Worm (Caenorhabditis elegans) whole organism, mixed stage, embryonic: ENCODE results near the gene fbxb-65.

ENCODE experiments used
- M03D4.4 ChIP-seq: sonication (generic microtip); optimal IDR thresholded peaks from 2 replicates; lab custom pipeline; 2017; ENCODE audit warnings: mild to moderate bottlenecking, missing genetic modification characterization, missing compliant biosample characterization
- bed-3 ChIP-seq: fragments of 200-800 bp; sonication (Bioruptor generic); optimal IDR thresholded peaks from 3 replicates; lab custom pipeline; 2018; ENCODE audit warnings: mild to moderate bottlenecking, missing genetic modification characterization, moderate library complexity, missing compliant biosample characterization
- blmp-1 ChIP-seq: fragments of 150-350 bp; optimal IDR thresholded peaks from 2 replicates; lab custom pipeline; 2014; ENCODE audit warnings: missing biosample characterization, missing genetic modification characterization
- ceh-39 ChIP-seq: fragments of 150-350 bp; optimal IDR thresholded peaks from 2 replicates; lab custom pipeline; 2014; ENCODE audit warnings: missing biosample characterization, missing genetic modification characterization
- ceh-43 ChIP-seq: fragments of 200-800 bp; sonication (Bioruptor generic); optimal IDR thresholded peaks from 2 replicates; lab custom pipeline; 2018; ENCODE audit warnings: mild to moderate bottlenecking, missing genetic modification characterization, moderate library complexity, missing compliant biosample characterization
- ceh-83 ChIP-seq: fragments of 200-800 bp; sonication (Bioruptor generic); optimal IDR thresholded peaks from 2 replicates; lab custom pipeline; 2018; ENCODE audit warnings: mild to moderate bottlenecking, missing genetic modification characterization, missing compliant biosample characterization
- cnd-1 ChIP-seq: fragments of 200-800 bp; sonication (Bioruptor generic); optimal IDR thresholded peaks from 2 replicates; lab custom pipeline; 2018; ENCODE audit warnings: mild to moderate bottlenecking, missing genetic modification characterization, missing compliant biosample characterization
- elt-1 ChIP-seq: sonication (generic microtip); optimal IDR thresholded peaks from 2 replicates; lab custom pipeline; 2017; ENCODE audit warnings: missing genetic modification characterization, mild to moderate bottlenecking, missing compliant biosample characterization, antibody characterized with exemption, moderate library complexity, borderline replicate concordance; ENCODE audit not compliant: insufficient read depth
- flh-1 ChIP-seq: fragments of 200-800 bp; sonication (Bioruptor generic); optimal IDR thresholded peaks from 2 replicates; lab custom pipeline; 2018; ENCODE audit warnings: mild to moderate bottlenecking, missing genetic modification characterization, moderate library complexity, missing compliant biosample characterization
- hlh-1 ChIP-seq: fragments of 150-350 bp; optimal IDR thresholded peaks from 2 replicates; lab custom pipeline; 2014; ENCODE audit warnings: missing biosample characterization, missing genetic modification reagents, missing genetic modification characterization
- lin-13 ChIP-seq: fragments of 150-350 bp; optimal IDR thresholded peaks from 2 replicates; lab custom pipeline; 2014; ENCODE audit warnings: missing biosample characterization, missing genetic modification characterization
- lin-32 ChIP-seq: fragments of 200-800 bp; sonication (Bioruptor generic); optimal IDR thresholded peaks from 2 replicates; lab custom pipeline; 2018; ENCODE audit warnings: mild to moderate bottlenecking, missing genetic modification characterization, missing compliant biosample characterization
- lsy-2 ChIP-seq: fragments of 150-350 bp; optimal IDR thresholded peaks from 2 replicates; lab custom pipeline; 2014; ENCODE audit warnings: missing biosample characterization, missing genetic modification characterization
- mab-5 ChIP-seq: fragments of 150-350 bp; optimal IDR thresholded peaks from 2 replicates; lab custom pipeline; 2014; ENCODE audit warnings: missing biosample characterization, missing genetic modification characterization
- mep-1 ChIP-seq: fragments of 150-350 bp; optimal IDR thresholded peaks from 2 replicates; lab custom pipeline; 2017; ENCODE audit warnings: missing biosample characterization, missing genetic modification reagents, missing genetic modification characterization, inconsistent platforms
- mls-2 ChIP-seq: sonication (generic microtip); optimal IDR thresholded peaks from 2 replicates; lab custom pipeline; 2016; ENCODE audit warnings: mild to moderate bottlenecking, missing genetic modification characterization, moderate library complexity, missing compliant biosample characterization
- nhr-12 ChIP-seq: fragments of 150-350 bp; optimal IDR thresholded peaks from 2 replicates; lab custom pipeline; 2014; ENCODE audit warnings: missing biosample characterization, missing genetic modification characterization
- nhr-2 ChIP-seq: fragments of 150-350 bp; optimal IDR thresholded peaks from 2 replicates; lab custom pipeline; 2014; ENCODE audit warnings: missing biosample characterization, missing genetic modification characterization
- nhr-28 ChIP-seq: fragments of 150-350 bp; optimal IDR thresholded peaks from 2 replicates; lab custom pipeline; 2014; ENCODE audit warnings: missing biosample characterization, missing genetic modification characterization
- nhr-76 ChIP-seq: sonication (generic microtip); optimal IDR thresholded peaks from 2 replicates; lab custom pipeline; 2017; ENCODE audit warnings: missing biosample characterization, missing genetic modification characterization
- snpc-4 ChIP-seq: fragments of 150-350 bp; optimal IDR thresholded peaks from 2 replicates; lab custom pipeline; 2014; ENCODE audit warnings: missing biosample characterization, missing genetic modification characterization
- sptf-1 ChIP-seq: sonication (generic microtip); optimal IDR thresholded peaks from 2 replicates; lab custom pipeline; 2017; ENCODE audit warnings: mild to moderate bottlenecking, missing genetic modification characterization, moderate library complexity, missing compliant biosample characterization
- tbx-8 ChIP-seq: fragments of 200-800 bp; sonication (Bioruptor generic); optimal IDR thresholded peaks from 2 replicates; lab custom pipeline; 2018; ENCODE audit warnings: mild to moderate bottlenecking, missing genetic modification characterization, moderate library complexity, missing compliant biosample characterization
- unc-120 ChIP-seq: sonication (generic microtip); optimal IDR thresholded peaks from 2 replicates; lab custom pipeline; 2017; ENCODE audit warnings: missing genetic modification characterization, missing compliant biosample characterization; ENCODE audit not compliant: poor library complexity, severe bottlenecking
- unc-39 ChIP-seq: fragments of 150-350 bp; optimal IDR thresholded peaks from 2 replicates; lab custom pipeline; 2014; ENCODE audit warnings: missing biosample characterization, missing genetic modification characterization
- unc-62 ChIP-seq: fragments of 150-350 bp; optimal IDR thresholded peaks from 2 replicates; lab custom pipeline; 2014; ENCODE audit warnings: missing biosample characterization, missing genetic modification reagents, missing genetic modification characterization
- zip-8 ChIP-seq: fragments of 150-350 bp; optimal IDR thresholded peaks from 2 replicates; lab custom pipeline; 2014; ENCODE audit warnings: missing biosample characterization, missing genetic modification characterization

fbxb-65 gene

DNA sequence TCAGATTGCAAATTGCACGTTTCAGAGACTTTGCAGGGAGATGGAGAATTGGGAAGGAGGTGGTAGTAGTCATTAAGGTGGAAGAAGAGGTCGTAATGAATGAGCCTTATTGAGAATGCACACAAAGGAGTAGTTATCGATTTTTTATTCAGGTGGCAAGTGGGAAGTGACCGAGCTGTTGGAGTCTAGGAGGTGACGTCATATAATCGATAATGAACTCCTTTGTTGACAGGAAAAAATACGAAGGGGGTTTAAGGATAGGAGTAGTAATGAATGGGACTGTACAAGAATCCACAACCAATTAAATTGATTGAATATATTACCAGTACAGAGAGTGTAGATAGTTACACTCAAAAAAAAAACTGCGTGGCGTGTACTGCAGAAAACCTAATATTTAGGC, 27.4 kb upstream of the fbxb-65 start, which contains the start of gene fbxb-62:
Gene fbxb-62 (minus strand): TSS at position 101 of the 400 bp plus-strand sequence.
- no peak for TF ChIP-seq unc-62 (GFP tag; lab: Kevin White, UChicago)
- no peak for TF ChIP-seq tbx-8
- TF ChIP-seq zip-8 = peak; percentile 11
- no peak for TF ChIP-seq flh-1

DNA sequence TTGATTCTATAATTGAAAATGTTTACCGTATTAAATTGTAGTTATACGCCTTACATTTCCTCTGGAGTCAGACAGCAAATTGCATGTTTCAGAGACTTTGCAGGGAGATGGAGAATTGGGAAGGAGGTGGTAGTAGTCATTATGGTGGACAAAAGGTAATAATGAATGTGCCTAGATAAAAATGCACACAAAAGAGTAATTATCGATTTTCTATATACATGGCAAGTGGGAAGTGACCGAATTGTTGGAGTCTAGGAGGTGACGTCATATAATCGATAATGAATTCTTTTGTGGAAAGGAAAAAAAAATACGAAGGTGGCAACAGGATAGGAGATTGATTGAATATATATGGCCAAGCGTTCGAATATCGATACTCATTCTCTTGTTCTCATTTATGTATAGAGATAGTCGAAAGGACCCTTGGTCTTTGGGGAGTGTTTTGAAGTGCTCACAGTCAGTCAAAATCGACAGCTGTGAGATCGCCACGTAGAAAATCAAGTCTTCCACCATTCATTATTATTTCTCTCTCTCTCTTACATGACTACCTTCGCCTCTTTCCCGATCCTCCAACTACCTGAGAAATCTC, 25.7 kb upstream of the fbxb-65 start, which contains the start of the genes fbxb-63 and fbxb-61:
Gene fbxb-63 (minus strand): TSS at position 142 of the 586 bp plus-strand sequence.
Gene fbxb-61 (plus strand): TSS at position 536 of the 586 bp plus-strand sequence.
- TF ChIP-seq snpc-4 (tag; lab: Kevin White, UChicago) (no peak), ceh-39 (peak; percentile 53)

DNA sequence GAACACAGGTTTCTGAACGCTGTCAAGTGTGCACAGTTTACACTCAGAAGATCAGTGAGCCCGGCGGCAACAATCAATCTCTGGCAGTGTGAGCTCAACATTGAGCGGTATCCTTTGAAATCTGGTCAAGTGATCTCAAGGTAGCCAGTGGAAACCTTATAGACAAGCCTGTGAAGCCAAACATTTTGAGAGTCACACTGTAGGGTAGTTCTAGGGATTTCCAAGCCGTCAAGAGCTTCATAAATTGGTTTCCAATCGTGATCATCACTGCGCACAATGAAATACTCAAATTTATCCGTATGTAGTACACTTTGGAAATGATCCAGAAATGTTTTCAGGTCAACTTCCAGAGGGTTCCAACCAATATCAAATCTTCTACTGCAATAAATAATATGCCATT, 22.5 kb upstream of the fbxb-65 start, which contains the start of gene F55C9.15:
Gene F55C9.15 (minus strand): TSS at position 101 of the 400 bp plus-strand sequence.
- TF ChIP-seq mls-2 (tag; lab: Kevin White, UChicago) (no peak), mab-5 (tag; lab: Kevin White, UChicago) (no peak), ceh-43 (GFP tag; lab: Kevin White, UChicago) (no peak), hlh-1 (tag; lab: Kevin White, UChicago) (no peak), nhr-2 (no peak), cnd-1 (tag; lab: Kevin White, UChicago) (no peak), M03D4.4 (tag; lab: Kevin White, UChicago) (no peak), nhr-12 (tag; lab: Kevin White, UChicago) (no peak), sptf-1 (tag; lab: Kevin White, UChicago) (no peak), bed-3 (GFP tag; lab: Kevin White, UChicago) (no peak), tbx-8 (no peak), unc-120 (tag; lab: Kevin White, UChicago) (no peak), mep-1 (tag; lab: Kevin White, UChicago) (no peak), ceh-39 (no peak)

DNA sequence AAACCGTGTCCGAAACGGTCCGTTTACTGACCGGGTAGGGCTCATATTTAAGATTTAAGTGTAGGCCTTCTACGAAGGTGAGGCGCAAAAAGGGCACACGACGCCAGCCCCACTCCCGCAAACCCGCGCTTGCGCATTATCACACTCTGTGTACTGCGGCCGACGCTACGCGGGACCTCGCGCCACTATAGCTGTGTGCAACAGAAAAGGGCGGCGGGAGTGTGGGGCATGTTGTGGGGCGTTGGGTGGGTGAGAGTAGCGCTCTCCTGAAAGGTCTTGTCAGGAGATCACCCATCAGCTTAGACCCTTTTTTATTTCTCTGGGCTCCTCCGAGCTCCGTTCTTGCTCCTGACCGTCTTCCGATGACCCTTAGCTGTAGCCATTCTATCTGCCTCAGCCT, 21.2 kb upstream of the fbxb-65 start:
- TF ChIP-seq ceh-43 (GFP tag; lab: Kevin White, UChicago) (no peak), nhr-2 (no peak), lsy-2 (tag; lab: Kevin White, UChicago) (no peak), blmp-1 (tag; lab: Kevin White, UChicago) (no peak), nhr-76 (tag; lab: Kevin White, UChicago) (no peak), tbx-8 (no peak), lin-32 (no peak), lin-13 (tag; lab: Kevin White, UChicago) (no peak)

DNA sequence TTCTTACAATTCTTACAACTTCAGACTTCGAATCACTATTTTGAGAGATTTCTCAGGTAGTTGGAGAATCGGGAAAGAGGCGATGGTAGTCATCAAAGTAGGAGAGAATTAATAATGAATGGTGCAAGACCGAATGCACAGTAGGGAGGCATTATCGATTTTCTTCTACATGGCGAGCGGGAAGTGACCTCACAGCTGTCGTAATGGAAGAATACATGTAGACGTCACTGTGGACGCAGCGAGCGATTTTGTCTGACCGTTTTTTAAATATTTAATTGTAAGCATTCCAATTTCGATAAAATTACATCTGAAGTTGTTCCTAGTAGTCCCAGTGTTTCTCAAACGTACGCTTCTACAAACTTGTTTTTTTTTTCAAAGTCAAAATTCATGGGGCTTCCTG, 19.8 kb upstream of the fbxb-65 start, which contains the start of gene F55C9.11:
Gene F55C9.11 (minus strand): TSS at position 101 of the 400 bp plus-strand sequence.
- TF ChIP-seq ceh-83 (GFP tag; lab: Kevin White, UChicago) = no peak
- no peak for TF ChIP-seq lsy-2 (tag; lab: Kevin White, UChicago)
- no peak for TF ChIP-seq hlh-1 (tag; lab: Kevin White, UChicago)
- no peak for TF ChIP-seq M03D4.4 (tag; lab: Kevin White, UChicago)
- TF ChIP-seq mab-5 (tag; lab: Kevin White, UChicago) = no peak
- no peak for TF ChIP-seq blmp-1 (tag; lab: Kevin White, UChicago)

DNA sequence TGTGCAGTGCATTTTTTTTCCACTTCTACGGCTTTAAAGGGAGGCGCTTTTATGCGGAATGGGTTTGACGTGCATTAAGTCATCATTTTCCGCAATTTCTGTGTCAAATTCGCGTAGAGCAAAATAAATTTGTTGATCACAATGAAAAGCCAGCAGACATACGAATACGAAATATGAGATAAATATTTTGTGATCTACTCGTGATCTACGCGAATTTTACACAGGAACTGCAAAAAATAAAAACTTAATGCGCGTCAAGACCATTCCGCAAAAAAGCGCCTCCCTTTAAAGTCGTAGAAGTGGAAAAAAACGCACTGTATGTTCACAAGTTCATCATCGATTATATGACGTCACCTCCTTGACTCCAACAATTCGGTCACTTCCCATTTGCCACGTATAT, 18.0 kb upstream of the fbxb-65 start, which contains the start of gene C43D7.8:
Gene C43D7.8 (minus strand): TSS at position 101 of the 400 bp plus-strand sequence.
- no peak for TF ChIP-seq elt-1 (tag; lab: Kevin White, UChicago)
- no peak for TF ChIP-seq blmp-1 (tag; lab: Kevin White, UChicago)
- no peak for TF ChIP-seq unc-39 (tag; lab: Kevin White, UChicago)
- TF ChIP-seq M03D4.4 (tag; lab: Kevin White, UChicago) = no peak
- TF ChIP-seq lin-13 (tag; lab: Kevin White, UChicago) = no peak
- no peak for TF ChIP-seq nhr-12 (tag; lab: Kevin White, UChicago)
- TF ChIP-seq nhr-28 (tag; lab: Kevin White, UChicago) = no peak
- TF ChIP-seq snpc-4 (tag; lab: Kevin White, UChicago) = no peak
- TF ChIP-seq nhr-2 = no peak
